Worm (Caenorhabditis elegans) whole organism, L1 larva: ENCODE results near the gene oac-48.

Experiments
- aly-2 ChIP-seq: fragments of 150-350 bp; optimal IDR thresholded peaks from 2 replicates; lab custom pipeline; 2014; ENCODE audit warnings: missing biosample characterization, missing genetic modification characterization
- ama-1 ChIP-seq: fragments of 150-350 bp; optimal IDR thresholded peaks from 2 replicates; lab custom pipeline; 2014
- blmp-1 ChIP-seq: fragments of 150-350 bp; optimal IDR thresholded peaks from 2 replicates; lab custom pipeline; 2014; ENCODE audit warnings: missing biosample characterization, missing genetic modification characterization
- ceh-8 ChIP-seq: fragments of 200-800 bp; sonication (Bioruptor generic); optimal IDR thresholded peaks from 2 replicates; lab custom pipeline; 2018; ENCODE audit warnings: mild to moderate bottlenecking, missing genetic modification characterization, moderate library complexity, missing compliant biosample characterization
- ceh-82 ChIP-seq, 3 experiments: fragments of 150-350 bp in 1 of 3; sonication (generic microtip) in 2 of 3; optimal IDR thresholded peaks; 2 replicates each; lab custom pipeline; 2014 to 2017; ENCODE audit warnings: missing biosample characterization in 3 of 3, missing genetic modification characterization in 3 of 3
- ceh-88 ChIP-seq: fragments of 200-800 bp; sonication (Bioruptor generic); IDR thresholded peaks from 2 replicates; pipeline ENCODE4 v1.3.6; 2022; ENCODE audit warnings: missing genetic modification characterization, missing compliant biosample characterization
- dpl-1 ChIP-seq, 3 experiments: fragments of 150-350 bp in 2 of 3; sonication (generic microtip) in 1 of 3; optimal IDR thresholded peaks; 2 replicates each; lab custom pipeline; 2014 to 2017; ENCODE audit warnings: missing biosample characterization in 3 of 3, missing genetic modification characterization in 3 of 3, missing genetic modification reagents in 3 of 3
- efl-1 ChIP-seq, 4 experiments: fragments of 150-350 bp; optimal IDR thresholded peaks in 3 of 4; peaks in 1 of 4; 1 replicate in 1 of 4; 2 replicates in 3 of 4; lab custom pipeline; 2014; ENCODE audit warnings: missing biosample characterization in 2 of 4, missing genetic modification characterization in 2 of 4, missing genetic modification reagents in 2 of 4
- efl-3 ChIP-seq: fragments of 200-800 bp; sonication (Bioruptor generic); optimal IDR thresholded peaks from 2 replicates; lab custom pipeline; 2018; ENCODE audit warnings: mild to moderate bottlenecking, missing genetic modification characterization, missing compliant biosample characterization
- egl-13 ChIP-seq: sonication (generic microtip); optimal IDR thresholded peaks from 2 replicates; lab custom pipeline; 2016; ENCODE audit warnings: missing genotype, missing genetic modification reagents, missing genetic modification characterization, missing compliant biosample characterization
- elt-3 ChIP-seq, 6 experiments: fragments of 150-350 bp in 1 of 6; sonication (generic microtip); optimal IDR thresholded peaks; 2 replicates each; lab custom pipeline; 2017 to 2018; ENCODE audit warnings: missing biosample characterization in 6 of 6, missing genetic modification characterization in 6 of 6, inconsistent platforms in 1 of 6
- fkh-4 ChIP-seq: sonication (generic microtip); optimal IDR thresholded peaks from 2 replicates; lab custom pipeline; 2016; ENCODE audit warnings: missing compliant biosample characterization, missing genetic modification characterization, borderline replicate concordance
- fkh-8 ChIP-seq: sonication (generic microtip); optimal IDR thresholded peaks from 2 replicates; lab custom pipeline; 2016; ENCODE audit warnings: mild to moderate bottlenecking, missing genetic modification characterization, missing compliant biosample characterization
- irx-1 ChIP-seq: sonication (generic microtip); optimal IDR thresholded peaks from 2 replicates; lab custom pipeline; 2016; ENCODE audit warnings: missing genetic modification characterization, missing compliant biosample characterization
- isw-1 ChIP-seq: fragments of 200-800 bp; sonication (Bioruptor generic); IDR thresholded peaks from 2 replicates; pipeline ENCODE4 v1.3.6; 2022; ENCODE audit warnings: missing genetic modification characterization, missing compliant biosample characterization
- jun-1 ChIP-seq: fragments of 150-350 bp; optimal IDR thresholded peaks from 2 replicates; lab custom pipeline; 2014; ENCODE audit warnings: missing biosample characterization, missing genetic modification reagents, missing genetic modification characterization
- lin-14 ChIP-seq: fragments of 200-800 bp; sonication (Bioruptor generic); optimal IDR thresholded peaks from 2 replicates; lab custom pipeline; 2018; ENCODE audit warnings: mild to moderate bottlenecking, missing genetic modification characterization, moderate library complexity, missing compliant biosample characterization
- lin-35 ChIP-seq, 2 experiments: fragments of 150-350 bp; optimal IDR thresholded peaks; 2 replicates each; lab custom pipeline; 2014; ENCODE audit warnings: missing biosample characterization in 2 of 2, missing genetic modification characterization in 2 of 2, missing genetic modification reagents in 2 of 2
- lin-39 ChIP-seq: fragments of 150-350 bp; optimal IDR thresholded peaks from 2 replicates; lab custom pipeline; 2014; ENCODE audit warnings: missing biosample characterization, missing genetic modification reagents, missing genetic modification characterization
- lir-3 ChIP-seq: sonication (generic microtip); optimal IDR thresholded peaks from 2 replicates; lab custom pipeline; 2016; ENCODE audit warnings: mild to moderate bottlenecking, missing genetic modification characterization, moderate library complexity, missing compliant biosample characterization; ENCODE audit not compliant: poor library complexity
- lsy-2 ChIP-seq, 2 experiments: fragments of 150-350 bp; optimal IDR thresholded peaks; 2 replicates each; lab custom pipeline; 2014; ENCODE audit warnings: missing biosample characterization in 2 of 2, missing genetic modification characterization in 2 of 2
- mab-9 ChIP-seq: fragments of 200-800 bp; sonication (Bioruptor generic); IDR thresholded peaks from 2 replicates; pipeline ENCODE4 v1.3.6; 2022; ENCODE audit warnings: missing genetic modification reagents, missing genetic modification characterization, missing compliant biosample characterization
- mdl-1 ChIP-seq, 2 experiments: fragments of 150-350 bp; optimal IDR thresholded peaks; 2 replicates each; lab custom pipeline; 2014 to 2017; ENCODE audit warnings: missing biosample characterization in 2 of 2, missing genetic modification characterization in 2 of 2, inconsistent platforms in 1 of 2
- mef-2 ChIP-seq: fragments of 150-350 bp; optimal IDR thresholded peaks from 2 replicates; lab custom pipeline; 2014; ENCODE audit warnings: missing biosample characterization, missing genetic modification characterization
- mep-1 ChIP-seq: fragments of 150-350 bp; optimal IDR thresholded peaks from 2 replicates; lab custom pipeline; 2014; ENCODE audit warnings: missing biosample characterization, missing genetic modification characterization
- nhr-12 ChIP-seq: sonication (generic microtip); optimal IDR thresholded peaks from 2 replicates; lab custom pipeline; 2017; ENCODE audit warnings: missing biosample characterization, missing genetic modification characterization
- nhr-19 ChIP-seq: fragments of 200-800 bp; sonication (Bioruptor generic); conservative IDR thresholded peaks from 2 replicates; pipeline ENCODE4 v1.3.6; 2022; ENCODE audit warnings: missing genetic modification characterization, missing compliant biosample characterization
- nhr-237 ChIP-seq: fragments of 150-350 bp; optimal IDR thresholded peaks from 2 replicates; lab custom pipeline; 2014; ENCODE audit warnings: missing biosample characterization, missing genetic modification characterization
- nhr-47 ChIP-seq: sonication (generic microtip); optimal IDR thresholded peaks from 2 replicates; lab custom pipeline; 2016; ENCODE audit warnings: mild to moderate bottlenecking, missing genetic modification characterization, moderate library complexity, missing compliant biosample characterization
- nhr-71 ChIP-seq: sonication (generic microtip); optimal IDR thresholded peaks from 2 replicates; lab custom pipeline; 2016; ENCODE audit warnings: mild to moderate bottlenecking, missing genetic modification characterization, moderate library complexity, missing compliant biosample characterization
- nhr-90 ChIP-seq: sonication (generic microtip); optimal IDR thresholded peaks from 2 replicates; lab custom pipeline; 2016; ENCODE audit warnings: mild to moderate bottlenecking, missing genetic modification characterization, missing compliant biosample characterization; ENCODE audit not compliant: poor library complexity
- pqm-1 ChIP-seq: sonication (generic microtip); optimal IDR thresholded peaks from 3 replicates; lab custom pipeline; 2017; ENCODE audit warnings: missing biosample characterization, missing genetic modification characterization
- rnt-1 ChIP-seq: sonication (generic microtip); optimal IDR thresholded peaks from 2 replicates; lab custom pipeline; 2016; ENCODE audit warnings: mild to moderate bottlenecking, missing genetic modification characterization, moderate library complexity, missing compliant biosample characterization
- snpc-4 ChIP-seq: fragments of 150-350 bp; optimal IDR thresholded peaks from 2 replicates; lab custom pipeline; 2014; ENCODE audit warnings: missing biosample characterization, missing genetic modification characterization
- sup-37 ChIP-seq: fragments of 200-800 bp; sonication (Bioruptor generic); optimal IDR thresholded peaks from 2 replicates; lab custom pipeline; 2018; ENCODE audit warnings: mild to moderate bottlenecking, missing genetic modification characterization, missing compliant biosample characterization
- swsn-7 ChIP-seq: sonication (generic microtip); optimal IDR thresholded peaks from 2 replicates; lab custom pipeline; 2016; ENCODE audit warnings: missing genetic modification characterization, missing compliant biosample characterization
- tbx-2 ChIP-seq: sonication (generic microtip); optimal IDR thresholded peaks from 2 replicates; lab custom pipeline; 2016; ENCODE audit warnings: missing genetic modification characterization, missing compliant biosample characterization
- unc-130 ChIP-seq: fragments of 150-350 bp; optimal IDR thresholded peaks from 2 replicates; lab custom pipeline; 2017; ENCODE audit warnings: missing biosample characterization, missing genetic modification characterization, inconsistent platforms
- unc-30 ChIP-seq: sonication (generic microtip); optimal IDR thresholded peaks from 2 replicates; lab custom pipeline; 2017; ENCODE audit warnings: missing biosample characterization, missing genetic modification characterization
- vab-15 ChIP-seq: sonication (generic microtip); optimal IDR thresholded peaks from 2 replicates; lab custom pipeline; 2017; ENCODE audit warnings: missing genotype, mild to moderate bottlenecking, missing genetic modification characterization, missing compliant biosample characterization
- xbp-1 ChIP-seq: sonication (generic microtip); optimal IDR thresholded peaks from 2 replicates; lab custom pipeline; 2016; ENCODE audit warnings: missing genetic modification characterization, missing compliant biosample characterization
- zip-4 ChIP-seq: fragments of 200-800 bp; sonication (Bioruptor generic); optimal IDR thresholded peaks from 2 replicates; lab custom pipeline; 2018; ENCODE audit warnings: mild to moderate bottlenecking, missing genetic modification characterization, moderate library complexity, missing compliant biosample characterization
- ztf-11 ChIP-seq, 2 experiments: sonication (generic microtip); optimal IDR thresholded peaks; 2 replicates each; lab custom pipeline; 2016 to 2017; ENCODE audit warnings: missing genetic modification characterization in 2 of 2, missing biosample characterization in 1 of 2, missing compliant biosample characterization in 1 of 2
- ztf-4 ChIP-seq: fragments of 150-350 bp; optimal IDR thresholded peaks from 2 replicates; lab custom pipeline; 2014; ENCODE audit warnings: missing biosample characterization, missing genetic modification characterization

Gene oac-48

ce11 chrIV:13693976-13694375 is 20.4 kb downstream of the oac-48 start:
- no peak for TF ChIP-seq nhr-237 (tag; lab: Kevin White, UChicago)
- TF ChIP-seq tbx-2 (tag; lab: Kevin White, UChicago) = peak; percentile 14

ce11 chrIV:13694600-13694999 is 21.0 kb downstream of the oac-48 start:
- no peak for TF ChIP-seq xbp-1 (tag; lab: Kevin White, UChicago)
- no peak for TF ChIP-seq jun-1
- no peak for TF ChIP-seq lsy-2 (tag; optimal IDR thresholded peaks at IDR 0.05; lab: Kevin White, UChicago)
- peak; percentile 31 for TF ChIP-seq lin-14 (GFP tag; lab: Kevin White, UChicago)
- no peak for TF ChIP-seq sup-37
- TF ChIP-seq ama-1 (lab: Kevin White, UChicago) = no peak
- no peak for TF ChIP-seq dpl-1 (GFP tag; optimal IDR thresholded peaks at IDR 0.05; lab: Kevin White, UChicago)
- TF ChIP-seq aly-2 = no peak
- no peak for TF ChIP-seq isw-1
- TF ChIP-seq pqm-1 (tag; lab: Kevin White, UChicago) = no peak
- TF ChIP-seq ceh-88 = no peak
- peak; percentile 79 for TF ChIP-seq mab-9 (GFP tag; lab: Robert Waterston, UW)
- peak; percentile 51 for TF ChIP-seq lin-39 (tag; lab: Kevin White, UChicago)

- no peak for TF ChIP-seq egl-13 (tag; lab: Kevin White, UChicago)
- peak; percentile 55 for TF ChIP-seq snpc-4 (tag; lab: Kevin White, UChicago)
- TF ChIP-seq fkh-8 (tag; lab: Kevin White, UChicago) = no peak
These were observed 21.7 kb downstream of the oac-48 start for ce11 chrIV:13695302-13695701.

ce11 chrIV:13695720-13696364 is 22.2 kb downstream of the oac-48 start:
- TF ChIP-seq vab-15 (tag; lab: Kevin White, UChicago) = peak; percentile 43
- peak in 1 of 2 experiments; percentile 37 for TF ChIP-seq mdl-1 (tag; optimal IDR thresholded peaks at IDR 0.05; lab: Kevin White, UChicago)
- TF ChIP-seq fkh-8 (tag; lab: Kevin White, UChicago) = no peak
- no peak for TF ChIP-seq elt-3 (tag; optimal IDR thresholded peaks at IDR 0.05; lab: Kevin White, UChicago)
- no peak for TF ChIP-seq ceh-88
- TF ChIP-seq irx-1 = peak; percentile 78
- TF ChIP-seq mef-2 (tag; lab: Kevin White, UChicago) = no peak
- TF ChIP-seq nhr-47 (tag; lab: Kevin White, UChicago) = peak; percentile 25
- TF ChIP-seq lin-35 (GFP tag; optimal IDR thresholded peaks at IDR 0.05; lab: Kevin White, UChicago) = no peak
- TF ChIP-seq mep-1 (tag; lab: Kevin White, UChicago) = no peak
- TF ChIP-seq nhr-19 = peak; percentile 61
- peak; percentile 46 to 47 for TF ChIP-seq lsy-2 (tag; optimal IDR thresholded peaks at IDR 0.05; lab: Kevin White, UChicago)
- peak; percentile 74 for TF ChIP-seq mab-9 (GFP tag; lab: Robert Waterston, UW)
- no peak for TF ChIP-seq nhr-237 (tag; lab: Kevin White, UChicago)
- TF ChIP-seq nhr-90 (tag; lab: Kevin White, UChicago) = no peak
- peak; percentile 83 for TF ChIP-seq nhr-71
- no peak for TF ChIP-seq ztf-4 (tag; lab: Kevin White, UChicago)
- TF ChIP-seq unc-30 (tag; lab: Kevin White, UChicago) = no peak
- no peak for TF ChIP-seq nhr-12 (tag; lab: Kevin White, UChicago)
- no peak for TF ChIP-seq lir-3 (tag; lab: Kevin White, UChicago)
- TF ChIP-seq zip-4 (GFP tag; lab: Kevin White, UChicago) = no peak
- TF ChIP-seq efl-3 (GFP tag; lab: Kevin White, UChicago) = peak; percentile 42
- no peak for TF ChIP-seq isw-1
- peak; percentile 98 for TF ChIP-seq lin-39 (tag; lab: Kevin White, UChicago)
- peak; percentile 95 for TF ChIP-seq rnt-1 (tag; lab: Kevin White, UChicago)
- TF ChIP-seq unc-130 = no peak
- no peak for TF ChIP-seq ceh-82 (tag; optimal IDR thresholded peaks at IDR 0.05; lab: Kevin White, UChicago)
- TF ChIP-seq swsn-7 = no peak
- peak; percentile 89 for TF ChIP-seq lin-14 (GFP tag; lab: Kevin White, UChicago)
- peak in 1 of 2 experiments; percentile 82 for TF ChIP-seq ztf-11 (tag; optimal IDR thresholded peaks at IDR 0.05; lab: Kevin White, UChicago)
- no peak for TF ChIP-seq efl-1 (optimal IDR thresholded peaks at IDR 0.05; lab: Kevin White, UChicago)
- no peak for TF ChIP-seq efl-1 (GFP tag; optimal IDR thresholded peaks at IDR 0.05 in 1 of 2; lab: Kevin White, UChicago)
- TF ChIP-seq aly-2 = no peak
- peak; percentile 85 for TF ChIP-seq tbx-2 (tag; lab: Kevin White, UChicago)
- TF ChIP-seq fkh-4 = no peak
- no peak for TF ChIP-seq ceh-8 (GFP tag; lab: Kevin White, UChicago)
- TF ChIP-seq blmp-1 (tag; lab: Kevin White, UChicago) = peak; percentile 10
